Fruit fly (Drosophila melanogaster) whole organism, embryonic: ENCODE results near the gene CG10089.

Experiments used
- Aef1 ChIP-seq: fragments of 200-800 bp; sonication (Bioruptor generic); IDR thresholded peaks from 3 replicates; pipeline ENCODE4 v1.3.6; 2022; ENCODE audit warnings: missing biosample characterization, missing genetic modification characterization
- B-H2 ChIP-seq: fragments of 200-800 bp; sonication (Bioruptor generic); optimal IDR thresholded peaks from 2 replicates; lab custom pipeline; 2018; ENCODE audit warnings: missing biosample characterization, mild to moderate bottlenecking, missing genetic modification characterization
- CG10543 ChIP-seq: fragments of 200-800 bp; sonication (Bioruptor generic); optimal IDR thresholded peaks from 3 replicates; lab custom pipeline; 2017; ENCODE audit warnings: missing biosample characterization, mild to moderate bottlenecking, missing genetic modification characterization, moderate library complexity
- CG11085 ChIP-seq: fragments of 200-800 bp; sonication (Bioruptor generic); IDR thresholded peaks from 2 replicates; pipeline ENCODE4 v1.3.6; 2022; ENCODE audit warnings: missing biosample characterization, missing genetic modification characterization
- CG11560 ChIP-seq: fragments of 200-800 bp; sonication (Bioruptor generic); IDR thresholded peaks from 3 replicates; pipeline ENCODE4 v1.3.6; 2022; ENCODE audit warnings: missing biosample characterization, missing genetic modification characterization
- CG15073 ChIP-seq: fragments of 200-800 bp; sonication (Bioruptor generic); optimal IDR thresholded peaks from 2 replicates; lab custom pipeline; 2016; ENCODE audit warnings: missing biosample characterization, missing genetic modification characterization
- CG15269 ChIP-seq: fragments of 200-800 bp; sonication (Bioruptor generic); optimal IDR thresholded peaks from 2 replicates; lab custom pipeline; 2018; ENCODE audit warnings: missing biosample characterization, mild to moderate bottlenecking, missing genetic modification characterization, moderate library complexity
- CG17829 ChIP-seq: fragments of 200-800 bp; optimal IDR thresholded peaks from 2 replicates; lab custom pipeline; 2019; ENCODE audit warnings: missing biosample characterization, mild to moderate bottlenecking, missing genetic modification characterization, moderate library complexity
- CG18599 ChIP-seq: fragments of 200-800 bp; sonication (Bioruptor generic); optimal IDR thresholded peaks from 3 replicates; lab custom pipeline; 2017; ENCODE audit warnings: missing biosample characterization, missing genetic modification characterization, mild to moderate bottlenecking, moderate library complexity, missing genetic modification reagents
- CG2875 ChIP-seq: fragments of 200-800 bp; sonication (Bioruptor generic); optimal IDR thresholded peaks from 2 replicates; lab custom pipeline; 2017; ENCODE audit warnings: missing biosample characterization, mild to moderate bottlenecking, missing genetic modification characterization, missing genetic modification reagents
- CG3065 ChIP-seq: fragments of 200-800 bp; sonication (Bioruptor generic); optimal IDR thresholded peaks from 2 replicates; lab custom pipeline; 2016; ENCODE audit warnings: missing biosample characterization, missing genetic modification characterization
- CG31365 ChIP-seq: fragments of 200-800 bp; sonication (Bioruptor generic); optimal IDR thresholded peaks from 2 replicates; lab custom pipeline; 2018; ENCODE audit warnings: missing biosample characterization, mild to moderate bottlenecking, missing genetic modification characterization
- CG42726 ChIP-seq: fragments of 200-800 bp; sonication (Bioruptor generic); IDR thresholded peaks from 2 replicates; pipeline ENCODE4 v1.3.6; 2022; ENCODE audit warnings: missing biosample characterization, missing genetic modification characterization; ENCODE audit not compliant: partially characterized antibody
- CG4328 ChIP-seq: fragments of 200-800 bp; sonication (Bioruptor generic); optimal IDR thresholded peaks from 3 replicates; lab custom pipeline; 2017; ENCODE audit warnings: missing biosample characterization, missing genetic modification reagents, missing genetic modification characterization
- CG4360 ChIP-seq: fragments of 200-800 bp; sonication (Bioruptor generic); IDR thresholded peaks from 2 replicates; pipeline ENCODE4 v1.3.6; 2022; ENCODE audit warnings: missing biosample characterization, missing genetic modification characterization
- CG7963 ChIP-seq: fragments of 200-800 bp; sonication (Bioruptor generic); IDR thresholded peaks from 3 replicates; pipeline ENCODE4 v1.3.6; 2022; ENCODE audit warnings: missing biosample characterization, missing genetic modification characterization; ENCODE audit not compliant: partially characterized antibody
- CG8359 ChIP-seq: fragments of 200-800 bp; sonication (Bioruptor generic); optimal IDR thresholded peaks from 2 replicates; lab custom pipeline; 2017; ENCODE audit warnings: missing biosample characterization, mild to moderate bottlenecking, missing genetic modification characterization, borderline replicate concordance
- CG8944 ChIP-seq: fragments of 200-800 bp; sonication (Bioruptor generic); optimal IDR thresholded peaks from 3 replicates; lab custom pipeline; 2016; ENCODE audit warnings: missing biosample characterization, missing genetic modification characterization
- CTCF ChIP-seq: fragments of 200-800 bp; sonication (Bioruptor generic); optimal IDR thresholded peaks from 2 replicates; lab custom pipeline; 2017; ENCODE audit warnings: missing biosample characterization, mild to moderate bottlenecking, missing genetic modification characterization, moderate library complexity
- Camta ChIP-seq: fragments of 200-800 bp; sonication (Bioruptor generic); optimal IDR thresholded peaks from 2 replicates; lab custom pipeline; 2016; ENCODE audit warnings: missing biosample characterization, missing genetic modification characterization
- Dll ChIP-seq: fragments of 200-800 bp; sonication (Bioruptor generic); IDR thresholded peaks from 4 replicates; pipeline ENCODE4 v1.3.6; 2022; ENCODE audit warnings: missing biosample characterization, missing genetic modification characterization; ENCODE audit not compliant: partially characterized antibody
- Drgx ChIP-seq: fragments of 200-800 bp; sonication (Bioruptor generic); IDR thresholded peaks from 2 replicates; pipeline ENCODE4 v1.3.6; 2022; ENCODE audit warnings: missing biosample characterization, missing genetic modification characterization
- E2f2 ChIP-seq: fragments of 200-800 bp; sonication (Bioruptor generic); IDR thresholded peaks from 2 replicates; pipeline ENCODE4 v1.3.6; 2022; ENCODE audit warnings: missing biosample characterization, missing genetic modification characterization
- Ets65A ChIP-seq: fragments of 200-800 bp; sonication (Bioruptor generic); peaks from one replicate; lab custom pipeline; 2016; ENCODE audit warnings: missing biosample characterization, missing genetic modification characterization
- HLH3B ChIP-seq: fragments of 200-800 bp; sonication (Bioruptor generic); IDR thresholded peaks from 2 replicates; pipeline ENCODE4 v1.3.6; 2022; ENCODE audit warnings: missing biosample characterization, missing genetic modification characterization
- HmgZ ChIP-seq: fragments of 200-800 bp; sonication (Bioruptor generic); optimal IDR thresholded peaks from 2 replicates; lab custom pipeline; 2018; ENCODE audit warnings: missing biosample characterization, mild to moderate bottlenecking, missing genetic modification characterization
- Hmr ChIP-seq: fragments of 200-800 bp; sonication (Bioruptor generic); optimal IDR thresholded peaks from 3 replicates; lab custom pipeline; 2017; ENCODE audit warnings: mild to moderate bottlenecking, missing biosample characterization, missing genetic modification reagents, missing genetic modification characterization
- Lim3 ChIP-seq: fragments of 200-800 bp; sonication (Bioruptor generic); IDR thresholded peaks from 2 replicates; pipeline ENCODE4 v1.3.6; 2022; ENCODE audit warnings: missing biosample characterization, missing genetic modification characterization
- Lpt ChIP-seq: fragments of >200 bp; optimal IDR thresholded peaks from 2 replicates; lab custom pipeline; 2018; ENCODE audit warnings: missing biosample characterization, missing genetic modification characterization
- Xbp1 ChIP-seq: fragments of 200-800 bp; sonication (Bioruptor generic); optimal IDR thresholded peaks from 3 replicates; lab custom pipeline; 2016; ENCODE audit warnings: missing biosample characterization, mild to moderate bottlenecking, missing genetic modification characterization
- bowl ChIP-seq: fragments of 200-800 bp; sonication (Bioruptor generic); IDR thresholded peaks from 2 replicates; pipeline ENCODE4 v1.3.6; 2022; ENCODE audit warnings: missing biosample characterization, missing genetic modification characterization
- caup ChIP-seq: fragments of 200-800 bp; sonication (Bioruptor generic); optimal IDR thresholded peaks from 3 replicates; lab custom pipeline; 2017; ENCODE audit warnings: missing biosample characterization, mild to moderate bottlenecking, missing genetic modification characterization, moderate library complexity; ENCODE audit not compliant: severe bottlenecking
- grn ChIP-seq: fragments of 200-800 bp; sonication (Bioruptor generic); optimal IDR thresholded peaks from 3 replicates; lab custom pipeline; 2017; ENCODE audit warnings: missing biosample characterization, missing genetic modification characterization
- hbn ChIP-seq: fragments of 200-800 bp; sonication (Bioruptor generic); IDR thresholded peaks from 2 replicates; pipeline ENCODE4 v1.3.6; 2022; ENCODE audit warnings: missing biosample characterization, missing genetic modification characterization; ENCODE audit not compliant: partially characterized antibody
- jumu ChIP-seq: fragments of 200-800 bp; sonication (Bioruptor generic); optimal IDR thresholded peaks from 3 replicates; lab custom pipeline; 2016; ENCODE audit warnings: missing biosample characterization, missing genetic modification characterization
- ken ChIP-seq: fragments of 200-800 bp; sonication (Bioruptor generic); IDR thresholded peaks from 3 replicates; pipeline ENCODE4 v1.3.6; 2022; ENCODE audit warnings: missing biosample characterization, missing genetic modification characterization
- lola ChIP-seq, 3 experiments: fragments of >200 bp in 2 of 3; fragments of 200-800 bp in 1 of 3; sonication (Bioruptor generic) in 1 of 3; optimal IDR thresholded peaks; 2 replicates each; lab custom pipeline; 2017 to 2019; ENCODE audit warnings: missing biosample characterization in 3 of 3, missing genetic modification characterization in 3 of 3, mild to moderate bottlenecking in 1 of 3, moderate library complexity in 1 of 3
- nmo ChIP-seq: fragments of 200-800 bp; sonication (Bioruptor generic); optimal IDR thresholded peaks from 2 replicates; lab custom pipeline; 2018; ENCODE audit warnings: missing biosample characterization, mild to moderate bottlenecking, missing genetic modification characterization, moderate library complexity
- pho ChIP-seq: fragments of 200-800 bp; sonication (Bioruptor generic); optimal IDR thresholded peaks from 2 replicates; lab custom pipeline; 2016; ENCODE audit warnings: missing biosample characterization, missing genetic modification characterization
- prd ChIP-seq, 3 experiments: fragments of >200 bp in 2 of 3; fragments of 200-800 bp in 1 of 3; sonication (Bioruptor generic) in 1 of 3; optimal IDR thresholded peaks in 2 of 3; IDR thresholded peaks in 1 of 3; 2 replicates in 2 of 3; 3 replicates in 1 of 3; pipeline versions ENCODE4 v1.3.6 to Lab custom; 2017 to 2022; ENCODE audit warnings: missing biosample characterization in 1 of 3, missing genetic modification characterization in 1 of 3
- pros ChIP-seq: fragments of 200-800 bp; sonication (Bioruptor generic); optimal IDR thresholded peaks from 3 replicates; lab custom pipeline; 2019; ENCODE audit warnings: missing biosample characterization, mild to moderate bottlenecking, missing genetic modification characterization, moderate library complexity
- pzg ChIP-seq: fragments of 200-800 bp; sonication (Bioruptor generic); optimal IDR thresholded peaks from 3 replicates; lab custom pipeline; 2018; ENCODE audit warnings: missing biosample characterization, mild to moderate bottlenecking, missing genetic modification characterization, moderate library complexity
- sens-2 ChIP-seq: fragments of 200-800 bp; sonication (Bioruptor generic); IDR thresholded peaks from 2 replicates; pipeline ENCODE4 v1.3.6; 2022; ENCODE audit warnings: missing biosample characterization, missing genetic modification characterization
- sim ChIP-seq: fragments of 200-800 bp; sonication (Bioruptor generic); IDR thresholded peaks from 2 replicates; pipeline ENCODE4 v1.3.6; 2022; ENCODE audit warnings: missing biosample characterization, missing genetic modification characterization
- stc ChIP-seq: fragments of 200-800 bp; sonication (Bioruptor generic); IDR thresholded peaks from 2 replicates; pipeline ENCODE4 v1.3.6; 2022; ENCODE audit warnings: missing biosample characterization, missing genetic modification characterization
- toy ChIP-seq: fragments of 200-800 bp; sonication (Bioruptor generic); IDR thresholded peaks from 2 replicates; pipeline ENCODE4 v1.3.6; 2022; ENCODE audit warnings: missing biosample characterization, missing genetic modification characterization
- tx ChIP-seq: fragments of 200-800 bp; sonication (Bioruptor generic); optimal IDR thresholded peaks from 2 replicates; lab custom pipeline; 2016; ENCODE audit warnings: missing biosample characterization, missing genetic modification characterization
- vvl ChIP-seq: fragments of 200-800 bp; sonication (Bioruptor generic); IDR thresholded peaks from 2 replicates; pipeline ENCODE4 v1.3.6; 2022; ENCODE audit warnings: missing biosample characterization, missing genetic modification characterization
- wek ChIP-seq: fragments of 200-800 bp; sonication (Bioruptor generic); optimal IDR thresholded peaks from 3 replicates; lab custom pipeline; 2018; ENCODE audit warnings: missing biosample characterization, mild to moderate bottlenecking, missing genetic modification characterization, moderate library complexity

The CG10089 gene

DNA sequence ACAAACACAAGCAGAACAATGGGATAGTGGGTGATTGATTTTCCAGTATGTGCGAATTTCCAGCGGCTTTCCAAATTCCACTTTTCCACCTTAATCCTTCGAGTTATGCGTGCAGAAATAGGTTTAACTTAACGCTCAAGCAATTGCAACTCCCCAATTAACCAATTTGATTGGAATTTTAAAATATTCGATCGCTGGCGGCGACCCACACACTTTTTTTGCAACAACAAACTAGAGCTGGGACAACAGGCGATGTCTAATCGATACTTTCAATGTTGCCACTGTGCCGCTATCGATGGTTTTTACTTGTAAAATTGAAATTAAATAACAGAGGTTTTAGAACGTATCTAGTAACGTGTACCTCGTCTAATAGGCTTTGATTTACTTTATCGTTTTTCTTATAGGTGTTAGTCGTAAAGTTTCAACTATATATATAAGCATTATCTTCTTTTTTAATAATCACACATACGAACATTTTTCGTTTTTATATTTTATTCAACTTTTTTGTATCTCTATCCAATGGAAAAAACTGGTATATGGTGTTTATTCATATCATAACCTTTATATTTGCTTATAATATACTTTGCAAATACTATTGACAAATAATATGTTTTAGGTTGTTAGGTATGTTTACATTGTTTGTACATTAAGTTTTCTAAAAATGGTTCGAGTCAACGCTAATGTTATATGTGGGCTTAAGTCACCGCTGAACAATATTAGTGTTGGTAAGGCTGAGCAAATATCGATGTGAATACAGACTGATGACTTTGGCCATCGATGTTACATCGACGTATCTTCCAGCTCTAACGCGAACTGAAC, 11.7 kb upstream of the CG10089 start, which contains the start of the genes Abp1 and Tgi (continued):
- TF ChIP-seq CG10543 (GFP tag; lab: Kevin White, UChicago) (no peak), nmo (peak; percentile 49), prd (optimal IDR thresholded peaks at IDR 0.05; lab: Kevin White, UChicago) (no peak), prd (GFP tag; IDR thresholded peaks at IDR 0.05; lab: Robert Waterston, UW) (peak; percentile 21; the same call in 1 of the 3 replicates), Aef1 (GFP tag; lab: Robert Waterston, UW) (peak; percentile 35), sens-2 (GFP tag; lab: Robert Waterston, UW) (no peak), CG2875 (no peak), CTCF (peak; percentile 70), CG11560 (tag; lab: Robert Waterston, UW) (no peak), grn (GFP tag; lab: Kevin White, UChicago) (no peak), bowl (GFP tag; lab: Robert Waterston, UW) (no peak), sim (GFP tag; lab: Robert Waterston, UW) (no peak), B-H2 (GFP tag; lab: Kevin White, UChicago) (peak; percentile 72), HLH3B (GFP tag; lab: Robert Waterston, UW) (no peak), Lim3 (GFP tag; lab: Robert Waterston, UW) (no peak), ken (GFP tag; lab: Robert Waterston, UW) (peak; percentile 73; the same call in 2 of the 3 replicates), CG15269 (tag; lab: Kevin White, UChicago) (peak; percentile 21), HmgZ (tag; lab: Kevin White, UChicago) (peak; percentile 78), Hmr (GFP tag; lab: Kevin White, UChicago) (peak; percentile 65), vvl (peak; percentile 12; the same call in 1 of the 2 replicates), CG3065 (no peak), wek (GFP tag; lab: Kevin White, UChicago) (no peak), toy (GFP tag; lab: Robert Waterston, UW) (no peak), CG15073 (GFP tag; lab: Kevin White, UChicago) (no peak), pros (no peak), pzg (GFP tag; lab: Kevin White, UChicago) (peak; percentile 88), E2f2 (GFP tag; lab: Robert Waterston, UW) (peak; percentile 72), Dll (GFP tag; lab: Robert Waterston, UW) (peak; percentile 80), pho (GFP tag; lab: Kevin White, UChicago) (peak; percentile 46), CG11085 (no peak), CG8359 (GFP tag; lab: Kevin White, UChicago) (no peak), CG4360 (GFP tag; lab: Robert Waterston, UW) (peak; percentile 75), CG7963 (peak; percentile 84), lola (GFP tag; optimal IDR thresholded peaks at IDR 0.05; lab: Kevin White, UChicago) (peak in 1 of 3 experiments; percentile 37), CG42726 (GFP tag; lab: Robert Waterston, UW) (peak; percentile 93), Camta (GFP tag; lab: Kevin White, UChicago) (peak; percentile 4), jumu (GFP tag; lab: Kevin White, UChicago) (peak; percentile 19), Lpt (GFP tag; lab: Kevin White, UChicago) (no peak), stc (GFP tag; lab: Robert Waterston, UW) (no peak), tx (GFP tag; lab: Kevin White, UChicago) (no peak), CG17829 (tag; lab: Kevin White, UChicago) (peak; percentile 31), Xbp1 (GFP tag; lab: Kevin White, UChicago) (peak; percentile 10), CG4328 (GFP tag; lab: Kevin White, UChicago) (no peak), Drgx (GFP tag; lab: Robert Waterston, UW) (no peak), hbn (GFP tag; lab: Robert Waterston, UW) (peak; percentile 64), Ets65A (GFP tag; lab: Kevin White, UChicago) (peak; percentile 86), caup (GFP tag; lab: Kevin White, UChicago) (peak; percentile 16), CG31365 (no peak), CG18599 (GFP tag; lab: Kevin White, UChicago) (no peak), CG8944 (GFP tag; lab: Kevin White, UChicago) (peak; percentile 8)
